Worm (Caenorhabditis elegans) whole organism, L4 larva: ENCODE data around the gene rbmx-2.

Experiments
- F37D6.2 ChIP-seq: sonication (generic microtip); optimal IDR thresholded peaks from 2 replicates; lab custom pipeline; 2016; ENCODE audit warnings: mild to moderate bottlenecking, missing genetic modification characterization, missing compliant biosample characterization
- aha-1 ChIP-seq: fragments of 150-350 bp; peaks from one replicate; lab custom pipeline; 2014; ENCODE audit warnings: missing biosample characterization, missing genetic modification characterization
- ama-1 ChIP-seq: fragments of 150-350 bp; optimal IDR thresholded peaks from 2 replicates; lab custom pipeline; 2014; ENCODE audit warnings: inconsistent platforms, mixed read lengths
- arid-1 ChIP-seq: fragments of 200-800 bp; sonication (Bioruptor generic); conservative IDR thresholded peaks from 2 replicates; pipeline ENCODE4 v1.3.6; 2022; ENCODE audit warnings: missing genetic modification reagents, missing genetic modification characterization, missing compliant biosample characterization
- ceh-20 ChIP-seq: fragments of 200-800 bp; sonication (Bioruptor generic); IDR thresholded peaks from 2 replicates; pipeline ENCODE4 v1.3.6; 2022; ENCODE audit warnings: missing genetic modification reagents, missing genetic modification characterization, missing compliant biosample characterization
- ceh-62 ChIP-seq: sonication (generic microtip); optimal IDR thresholded peaks from 2 replicates; lab custom pipeline; 2017; ENCODE audit warnings: missing biosample characterization, missing genetic modification characterization
- ceh-82 ChIP-seq: sonication (generic microtip); optimal IDR thresholded peaks from 2 replicates; lab custom pipeline; 2017; ENCODE audit warnings: missing biosample characterization, missing genetic modification characterization
- ces-1 ChIP-seq: fragments of 150-350 bp; sonication (generic microtip); optimal IDR thresholded peaks from 4 replicates; lab custom pipeline; 2014; ENCODE audit warnings: missing biosample characterization, missing genetic modification reagents, missing genetic modification characterization
- ctbp-1 ChIP-seq: fragments of 200-800 bp; sonication (Bioruptor generic); IDR thresholded peaks from 2 replicates; pipeline ENCODE4 v1.3.6; 2022; ENCODE audit warnings: missing genetic modification reagents, missing genetic modification characterization, missing compliant biosample characterization
- daf-12 ChIP-seq: fragments of 150-350 bp; optimal IDR thresholded peaks from 2 replicates; lab custom pipeline; 2014; ENCODE audit warnings: missing biosample characterization, missing genetic modification reagents, missing genetic modification characterization
- daf-19 ChIP-seq: fragments of 200-800 bp; sonication (Bioruptor generic); conservative IDR thresholded peaks from 2 replicates; pipeline ENCODE4 v1.3.6; 2022; ENCODE audit warnings: missing genetic modification characterization, missing compliant biosample characterization
- dmd-6 ChIP-seq: fragments of 200-800 bp; sonication (Bioruptor generic); IDR thresholded peaks from 2 replicates; pipeline ENCODE4 v1.3.6; 2022; ENCODE audit warnings: missing genetic modification reagents, missing genetic modification characterization, missing compliant biosample characterization
- dmd-8 ChIP-seq: fragments of 200-800 bp; sonication (Bioruptor generic); IDR thresholded peaks from 2 replicates; pipeline ENCODE4 v1.3.6; 2022; ENCODE audit warnings: missing genetic modification characterization, missing compliant biosample characterization
- dmd-9 ChIP-seq: fragments of 200-800 bp; sonication (Bioruptor generic); IDR thresholded peaks from 2 replicates; pipeline ENCODE4 v1.3.6; 2022; ENCODE audit warnings: missing genetic modification reagents, missing genetic modification characterization, missing compliant biosample characterization
- dpl-1 ChIP-seq: fragments of 150-350 bp; optimal IDR thresholded peaks from 2 replicates; lab custom pipeline; 2014; ENCODE audit warnings: missing biosample characterization, missing genetic modification reagents, missing genetic modification characterization
- fkh-10 ChIP-seq: fragments of 150-350 bp; optimal IDR thresholded peaks from 2 replicates; lab custom pipeline; 2014; ENCODE audit warnings: missing biosample characterization, missing genetic modification reagents, missing genetic modification characterization
- gei-8 ChIP-seq: fragments of 200-800 bp; sonication (Bioruptor generic); optimal IDR thresholded peaks from 2 replicates; lab custom pipeline; 2018; ENCODE audit warnings: mild to moderate bottlenecking, missing genetic modification characterization, missing compliant biosample characterization
- hlh-11 ChIP-seq: fragments of 200-800 bp; sonication (Bioruptor generic); optimal IDR thresholded peaks from 2 replicates; lab custom pipeline; 2018; ENCODE audit warnings: mild to moderate bottlenecking, missing genetic modification characterization, missing compliant biosample characterization
- hlh-30 ChIP-seq: sonication (generic microtip); optimal IDR thresholded peaks from 2 replicates; lab custom pipeline; 2017; ENCODE audit warnings: antibody characterized with exemption, mild to moderate bottlenecking, missing genetic modification characterization, missing compliant biosample characterization; ENCODE audit not compliant: insufficient read depth
- hmg-1.1 ChIP-seq: fragments of 200-800 bp; sonication (Bioruptor generic); IDR thresholded peaks from 2 replicates; pipeline ENCODE4 v1.3.6; 2022; ENCODE audit warnings: missing genetic modification reagents, missing genetic modification characterization, missing compliant biosample characterization
- lin-15B ChIP-seq: fragments of 150-350 bp; sonication (generic microtip); optimal IDR thresholded peaks from 3 replicates; lab custom pipeline; 2014; ENCODE audit warnings: missing biosample characterization, missing genetic modification characterization
- lin-29 ChIP-seq: fragments of 200-800 bp; sonication (Bioruptor generic); IDR thresholded peaks from 2 replicates; pipeline ENCODE4 v1.3.6; 2022; ENCODE audit warnings: missing genetic modification reagents, missing genetic modification characterization, missing compliant biosample characterization
- lsy-2 ChIP-seq, 2 experiments: fragments of 150-350 bp in 1 of 2; sonication (generic microtip) in 1 of 2; optimal IDR thresholded peaks; 2 replicates each; lab custom pipeline; 2014 to 2017; ENCODE audit warnings: missing biosample characterization in 2 of 2, missing genetic modification characterization in 2 of 2
- madf-5 ChIP-seq, 2 experiments: fragments of 200-800 bp; sonication (Bioruptor generic); IDR thresholded peaks; 2 replicates each; pipeline ENCODE4 v1.3.6; 2022; ENCODE audit warnings: missing compliant biosample characterization in 2 of 2, missing genetic modification characterization in 2 of 2
- mdl-1 ChIP-seq, 2 experiments: fragments of 150-350 bp in 1 of 2; sonication (generic microtip) in 1 of 2; optimal IDR thresholded peaks; 2 replicates each; lab custom pipeline; 2014 to 2017; ENCODE audit warnings: missing biosample characterization in 2 of 2, missing genetic modification characterization in 2 of 2
- mep-1 ChIP-seq: fragments of 150-350 bp; sonication (generic microtip); optimal IDR thresholded peaks from 3 replicates; lab custom pipeline; 2014; ENCODE audit warnings: missing biosample characterization, missing genetic modification characterization
- mes-2 ChIP-seq: sonication (generic microtip); optimal IDR thresholded peaks from 2 replicates; lab custom pipeline; 2016; ENCODE audit warnings: missing genotype, mild to moderate bottlenecking, missing genetic modification characterization, missing compliant biosample characterization; ENCODE audit not compliant: poor library complexity, severe bottlenecking
- mxl-3 ChIP-seq: fragments of 200-800 bp; sonication (Bioruptor generic); optimal IDR thresholded peaks from 2 replicates; lab custom pipeline; 2018; ENCODE audit warnings: mild to moderate bottlenecking, missing genetic modification characterization, missing compliant biosample characterization
- nhr-237 ChIP-seq: sonication (generic microtip); optimal IDR thresholded peaks from 2 replicates; lab custom pipeline; 2017; ENCODE audit warnings: missing biosample characterization, missing genetic modification characterization
- nhr-28 ChIP-seq: fragments of 150-350 bp; optimal IDR thresholded peaks from 2 replicates; lab custom pipeline; 2014; ENCODE audit warnings: missing biosample characterization, missing genetic modification characterization
- nhr-42 ChIP-seq: fragments of 200-800 bp; sonication (Bioruptor generic); IDR thresholded peaks from 2 replicates; pipeline ENCODE4 v1.3.6; 2022; ENCODE audit warnings: missing genetic modification characterization, missing compliant biosample characterization
- nhr-6 ChIP-seq: fragments of 150-350 bp; optimal IDR thresholded peaks from 2 replicates; lab custom pipeline; 2014; ENCODE audit warnings: missing biosample characterization, missing genetic modification characterization
- pha-4 ChIP-seq, 2 experiments: fragments of 150-350 bp in 1 of 2; fragments of 200-800 bp in 1 of 2; sonication (Bioruptor generic) in 1 of 2; IDR thresholded peaks in 1 of 2; optimal IDR thresholded peaks in 1 of 2; 2 replicates each; pipeline versions ENCODE4 v1.3.6 to Lab custom; 2014 to 2022; ENCODE audit warnings: missing genetic modification characterization in 2 of 2, missing genetic modification reagents in 2 of 2, missing biosample characterization in 1 of 2, missing compliant biosample characterization in 1 of 2
- php-3 ChIP-seq: fragments of 200-800 bp; sonication (Bioruptor generic); IDR thresholded peaks from 2 replicates; pipeline ENCODE4 v1.3.6; 2022; ENCODE audit warnings: missing genetic modification reagents, missing genetic modification characterization, missing compliant biosample characterization
- rbr-2 ChIP-seq: sonication (generic microtip); optimal IDR thresholded peaks from 2 replicates; lab custom pipeline; 2016; ENCODE audit warnings: missing genotype, missing genetic modification characterization, missing compliant biosample characterization
- sdz-12 ChIP-seq: fragments of 200-800 bp; sonication (Bioruptor generic); optimal IDR thresholded peaks from 2 replicates; lab custom pipeline; 2018; ENCODE audit warnings: mild to moderate bottlenecking, missing genetic modification characterization, missing compliant biosample characterization
- spr-1 ChIP-seq: sonication (generic microtip); optimal IDR thresholded peaks from 2 replicates; lab custom pipeline; 2016; ENCODE audit warnings: mild to moderate bottlenecking, missing genetic modification characterization, missing compliant biosample characterization
- unc-130 ChIP-seq: sonication (generic microtip); optimal IDR thresholded peaks from 2 replicates; lab custom pipeline; 2016; ENCODE audit warnings: missing genetic modification reagents, missing genetic modification characterization, missing compliant biosample characterization
- unc-62 ChIP-seq, 3 experiments: fragments of 150-350 bp in 1 of 3; sonication (generic microtip); optimal IDR thresholded peaks in 2 of 3; peaks in 1 of 3; 1 replicate in 1 of 3; 2 replicates in 2 of 3; lab custom pipeline; 2014 to 2017; ENCODE audit warnings: missing biosample characterization in 3 of 3, missing genetic modification characterization in 3 of 3, missing genetic modification reagents in 3 of 3, missing genotype in 1 of 3
- zip-2 ChIP-seq: fragments of 150-350 bp; optimal IDR thresholded peaks from 2 replicates; lab custom pipeline; 2014; ENCODE audit warnings: missing biosample characterization, missing genetic modification characterization
- ztf-7 ChIP-seq: fragments of 150-350 bp; optimal IDR thresholded peaks from 2 replicates; lab custom pipeline; 2014; ENCODE audit warnings: missing biosample characterization, missing genetic modification characterization

rbmx-2 gene

ce11 chrII:6168714-6169113, 28.0 kb downstream of the rbmx-2 start (continued):
- no peak for TF ChIP-seq dmd-8
- TF ChIP-seq lin-29 (GFP tag; lab: Robert Waterston, UW) = no peak

ce11 chrII:6165152-6165551, 31.6 kb downstream of the rbmx-2 start:
- TF ChIP-seq ces-1 (GFP tag; lab: Kevin White, UChicago) = peak; percentile 20
- TF ChIP-seq mdl-1 (tag; optimal IDR thresholded peaks at IDR 0.05; lab: Kevin White, UChicago) = no peak
- TF ChIP-seq madf-5 (GFP tag; IDR thresholded peaks at IDR 0.05; lab: Robert Waterston, UW) = no peak
- TF ChIP-seq dmd-6 (GFP tag; lab: Robert Waterston, UW) = no peak
- peak; percentile 15 for TF ChIP-seq fkh-10 (GFP tag; lab: Kevin White, UChicago)
- TF ChIP-seq pha-4 (GFP tag; IDR thresholded peaks at IDR 0.05; lab: Robert Waterston, UW) = no peak
- TF ChIP-seq pha-4 (tag; optimal IDR thresholded peaks at IDR 0.05; lab: Kevin White, UChicago) = no peak

- TF ChIP-seq mdl-1 (tag; optimal IDR thresholded peaks at IDR 0.05; lab: Kevin White, UChicago) (no peak), spr-1 (tag; lab: Kevin White, UChicago) (no peak), arid-1 (GFP tag; lab: Robert Waterston, UW) (no peak), sdz-12 (GFP tag; lab: Kevin White, UChicago) (no peak), nhr-28 (no peak), ctbp-1 (GFP tag; lab: Robert Waterston, UW) (no peak)
These were observed 35.8 kb downstream of the rbmx-2 start, which contains the start of gene exp-1 for ce11 chrII:6160994-6161393. Gene exp-1, minus strand, starts transcription at chrII:6161094.

- no peak for TF ChIP-seq zip-2 (tag; lab: Kevin White, UChicago)
- TF ChIP-seq unc-62 (GFP tag; optimal IDR thresholded peaks at IDR 0.05 in 1 of 2; lab: Kevin White, UChicago) = peak in 1 of 2 experiments; percentile 95
- TF ChIP-seq unc-62 (tag; optimal IDR thresholded peaks at IDR 0.05; lab: Kevin White, UChicago) = no peak
These were observed 38.6 kb downstream of the rbmx-2 start for ce11 chrII:6158111-6158510.

ce11 chrII:6149434-6149833, 47.3 kb downstream of the rbmx-2 start:
- no peak for TF ChIP-seq ceh-20 (GFP tag; lab: Robert Waterston, UW)
- TF ChIP-seq ceh-62 (tag; lab: Kevin White, UChicago) = no peak
- peak; percentile 53; the same call in 1 of the 2 replicates for TF ChIP-seq ctbp-1 (GFP tag; lab: Robert Waterston, UW)
- peak; percentile 3 for TF ChIP-seq rbr-2 (tag; lab: Kevin White, UChicago)
- no peak for TF ChIP-seq spr-1 (tag; lab: Kevin White, UChicago)
- peak; percentile 9 for TF ChIP-seq aha-1
- no peak for TF ChIP-seq mes-2 (tag; lab: Kevin White, UChicago)
- peak; percentile 86 for TF ChIP-seq fkh-10 (GFP tag; lab: Kevin White, UChicago)
- no peak for TF ChIP-seq nhr-28
- TF ChIP-seq hmg-1.1 (GFP tag; lab: Robert Waterston, UW) = 0 out of 2 replicates have a peak, but pooled peaks have one; percentile 27
- TF ChIP-seq nhr-6 (tag; lab: Kevin White, UChicago) = no peak

ce11 chrII:6148369-6148768, 48.4 kb downstream of the rbmx-2 start:
- TF ChIP-seq dmd-9 (GFP tag; lab: Robert Waterston, UW) (no peak), lin-29 (GFP tag; lab: Robert Waterston, UW) (no peak), ceh-82 (tag; lab: Kevin White, UChicago) (no peak), gei-8 (no peak), hlh-11 (tag; lab: Kevin White, UChicago) (no peak), hlh-30 (peak; percentile 34), lsy-2 (tag; optimal IDR thresholded peaks at IDR 0.05; lab: Kevin White, UChicago) (no peak), php-3 (no peak), ama-1 (no peak), dpl-1 (GFP tag; lab: Kevin White, UChicago) (no peak), lin-15B (tag; lab: Kevin White, UChicago) (no peak), ces-1 (GFP tag; lab: Kevin White, UChicago) (peak; percentile 74), mxl-3 (GFP tag; lab: Kevin White, UChicago) (no peak), dmd-6 (GFP tag; lab: Robert Waterston, UW) (no peak), F37D6.2 (tag; lab: Kevin White, UChicago) (peak; percentile 24), ztf-7 (no peak), nhr-42 (GFP tag; lab: Robert Waterston, UW) (no peak), nhr-237 (tag; lab: Kevin White, UChicago) (no peak), daf-19 (GFP tag; lab: Robert Waterston, UW) (no peak), mep-1 (tag; lab: Kevin White, UChicago) (peak; percentile 25), daf-12 (no peak), unc-130 (GFP tag; lab: Kevin White, UChicago) (no peak)
